Worm (Caenorhabditis elegans) whole organism, L4 larva: Measurements from ENCODE around the gene srh-83.

ENCODE experiments used
- F10B5.3 ChIP-seq: sonication (generic microtip); optimal IDR thresholded peaks from 2 replicates; lab custom pipeline; 2016; ENCODE audit warnings: mild to moderate bottlenecking, missing genetic modification characterization, missing compliant biosample characterization
- F49E8.2 ChIP-seq: sonication (generic microtip); optimal IDR thresholded peaks from 2 replicates; lab custom pipeline; 2016; ENCODE audit warnings: missing compliant biosample characterization, mild to moderate bottlenecking, missing genetic modification characterization, borderline replicate concordance
- Y5F2A.4 ChIP-seq: fragments of 200-800 bp; sonication (Bioruptor generic); optimal IDR thresholded peaks from 2 replicates; lab custom pipeline; 2018; ENCODE audit warnings: mild to moderate bottlenecking, missing genetic modification characterization, missing compliant biosample characterization
- Y75B8A.6 ChIP-seq: fragments of 200-800 bp; sonication (Bioruptor generic); IDR thresholded peaks from 2 replicates; pipeline ENCODE4 v1.3.6; 2022; ENCODE audit warnings: missing genetic modification reagents, missing genetic modification characterization, missing compliant biosample characterization
- ZK337.2 ChIP-seq: fragments of 200-800 bp; sonication (Bioruptor generic); IDR thresholded peaks from 2 replicates; pipeline ENCODE4 v1.3.6; 2022; ENCODE audit warnings: missing genetic modification reagents, missing genetic modification characterization, missing compliant biosample characterization
- ZK546.5 ChIP-seq, 2 experiments: sonication (generic microtip); optimal IDR thresholded peaks; 2 replicates each; lab custom pipeline; 2017; ENCODE audit warnings: missing biosample characterization in 2 of 2, missing genetic modification characterization in 2 of 2
- aha-1 ChIP-seq: fragments of 150-350 bp; peaks from one replicate; lab custom pipeline; 2014; ENCODE audit warnings: missing biosample characterization, missing genetic modification characterization
- ama-1 ChIP-seq: fragments of 150-350 bp; optimal IDR thresholded peaks from 2 replicates; lab custom pipeline; 2014; ENCODE audit warnings: inconsistent platforms, mixed read lengths
- arid-1 ChIP-seq: fragments of 200-800 bp; sonication (Bioruptor generic); conservative IDR thresholded peaks from 2 replicates; pipeline ENCODE4 v1.3.6; 2022; ENCODE audit warnings: missing genetic modification reagents, missing genetic modification characterization, missing compliant biosample characterization
- ceh-32 ChIP-seq: sonication (generic microtip); optimal IDR thresholded peaks from 2 replicates; lab custom pipeline; 2016; ENCODE audit warnings: mild to moderate bottlenecking, missing genetic modification characterization, missing compliant biosample characterization; ENCODE audit not compliant: poor library complexity
- ceh-44 ChIP-seq: fragments of 200-800 bp; sonication (Bioruptor generic); IDR thresholded peaks from 2 replicates; pipeline ENCODE4 v1.3.6; 2022; ENCODE audit warnings: missing genetic modification reagents, missing genetic modification characterization, missing compliant biosample characterization
- ceh-62 ChIP-seq: sonication (generic microtip); optimal IDR thresholded peaks from 2 replicates; lab custom pipeline; 2017; ENCODE audit warnings: missing biosample characterization, missing genetic modification characterization
- ces-1 ChIP-seq: fragments of 150-350 bp; sonication (generic microtip); optimal IDR thresholded peaks from 4 replicates; lab custom pipeline; 2014; ENCODE audit warnings: missing biosample characterization, missing genetic modification reagents, missing genetic modification characterization
- daf-12 ChIP-seq: fragments of 150-350 bp; optimal IDR thresholded peaks from 2 replicates; lab custom pipeline; 2014; ENCODE audit warnings: missing biosample characterization, missing genetic modification reagents, missing genetic modification characterization
- daf-16 ChIP-seq, 3 experiments: sonication (generic microtip); optimal IDR thresholded peaks; 2 replicates each; lab custom pipeline; 2016 to 2017; ENCODE audit warnings: missing genetic modification characterization in 3 of 3, missing genetic modification reagents in 3 of 3, mild to moderate bottlenecking in 2 of 3, missing compliant biosample characterization in 2 of 3, missing biosample characterization in 1 of 3, moderate library complexity in 1 of 3
- dmd-6 ChIP-seq: fragments of 200-800 bp; sonication (Bioruptor generic); IDR thresholded peaks from 2 replicates; pipeline ENCODE4 v1.3.6; 2022; ENCODE audit warnings: missing genetic modification reagents, missing genetic modification characterization, missing compliant biosample characterization
- egl-27 ChIP-seq: sonication (generic microtip); optimal IDR thresholded peaks from 3 replicates; lab custom pipeline; 2017; ENCODE audit warnings: missing biosample characterization, missing genetic modification reagents, missing genetic modification characterization
- fkh-10 ChIP-seq: fragments of 150-350 bp; optimal IDR thresholded peaks from 2 replicates; lab custom pipeline; 2014; ENCODE audit warnings: missing biosample characterization, missing genetic modification reagents, missing genetic modification characterization
- hlh-11 ChIP-seq: fragments of 200-800 bp; sonication (Bioruptor generic); optimal IDR thresholded peaks from 2 replicates; lab custom pipeline; 2018; ENCODE audit warnings: mild to moderate bottlenecking, missing genetic modification characterization, missing compliant biosample characterization
- hlh-30 ChIP-seq: sonication (generic microtip); optimal IDR thresholded peaks from 2 replicates; lab custom pipeline; 2017; ENCODE audit warnings: antibody characterized with exemption, mild to moderate bottlenecking, missing genetic modification characterization, missing compliant biosample characterization; ENCODE audit not compliant: insufficient read depth
- hmg-1.1 ChIP-seq: fragments of 200-800 bp; sonication (Bioruptor generic); IDR thresholded peaks from 2 replicates; pipeline ENCODE4 v1.3.6; 2022; ENCODE audit warnings: missing genetic modification reagents, missing genetic modification characterization, missing compliant biosample characterization
- lin-1 ChIP-seq: fragments of 200-800 bp; sonication (Bioruptor generic); IDR thresholded peaks from 2 replicates; pipeline ENCODE4 v1.3.6; 2022; ENCODE audit warnings: missing genetic modification reagents, missing genetic modification characterization, missing compliant biosample characterization
- lin-38 ChIP-seq: fragments of 200-800 bp; sonication (Bioruptor generic); IDR thresholded peaks from 2 replicates; pipeline ENCODE4 v1.3.6; 2022; ENCODE audit warnings: missing genetic modification reagents, missing genetic modification characterization, missing compliant biosample characterization
- mep-1 ChIP-seq: fragments of 150-350 bp; sonication (generic microtip); optimal IDR thresholded peaks from 3 replicates; lab custom pipeline; 2014; ENCODE audit warnings: missing biosample characterization, missing genetic modification characterization
- mes-2 ChIP-seq: sonication (generic microtip); optimal IDR thresholded peaks from 2 replicates; lab custom pipeline; 2016; ENCODE audit warnings: missing genotype, mild to moderate bottlenecking, missing genetic modification characterization, missing compliant biosample characterization; ENCODE audit not compliant: poor library complexity, severe bottlenecking
- nhr-102 ChIP-seq: sonication (generic microtip); optimal IDR thresholded peaks from 2 replicates; lab custom pipeline; 2016; ENCODE audit warnings: mild to moderate bottlenecking, missing genetic modification characterization, moderate library complexity, missing compliant biosample characterization
- nhr-11 ChIP-seq: fragments of 150-350 bp; optimal IDR thresholded peaks from 2 replicates; lab custom pipeline; 2014; ENCODE audit warnings: missing biosample characterization, missing genetic modification characterization
- nhr-237 ChIP-seq: sonication (generic microtip); optimal IDR thresholded peaks from 2 replicates; lab custom pipeline; 2017; ENCODE audit warnings: missing biosample characterization, missing genetic modification characterization
- nhr-41 ChIP-seq: fragments of 200-800 bp; sonication (Bioruptor generic); IDR thresholded peaks from 2 replicates; pipeline ENCODE4 v1.3.6; 2022; ENCODE audit warnings: missing genetic modification reagents, missing genetic modification characterization, missing compliant biosample characterization
- nhr-6 ChIP-seq: fragments of 150-350 bp; optimal IDR thresholded peaks from 2 replicates; lab custom pipeline; 2014; ENCODE audit warnings: missing biosample characterization, missing genetic modification characterization
- snpc-1.2 ChIP-seq: fragments of 200-800 bp; sonication (Bioruptor generic); IDR thresholded peaks from 2 replicates; pipeline ENCODE4 v1.3.6; 2022; ENCODE audit warnings: missing genetic modification reagents, missing genetic modification characterization, missing compliant biosample characterization
- unc-62 ChIP-seq, 3 experiments: fragments of 150-350 bp in 1 of 3; sonication (generic microtip); optimal IDR thresholded peaks in 2 of 3; peaks in 1 of 3; 1 replicate in 1 of 3; 2 replicates in 2 of 3; lab custom pipeline; 2014 to 2017; ENCODE audit warnings: missing biosample characterization in 3 of 3, missing genetic modification characterization in 3 of 3, missing genetic modification reagents in 3 of 3, missing genotype in 1 of 3
- zag-1 ChIP-seq: fragments of 150-350 bp; optimal IDR thresholded peaks from 2 replicates; lab custom pipeline; 2014; ENCODE audit warnings: missing biosample characterization, missing genetic modification characterization

The srh-83 gene

ce11 chrV:7198403-7198802, 34.1 kb downstream of the srh-83 start (continued):
- TF ChIP-seq daf-16 (GFP tag; optimal IDR thresholded peaks at IDR 0.05; lab: Kevin White, UChicago) (peak in 1 of 2 experiments; percentile 38), daf-16 (tag; optimal IDR thresholded peaks at IDR 0.05; lab: Kevin White, UChicago) (peak; percentile 46), nhr-11 (tag; lab: Kevin White, UChicago) (no peak), fkh-10 (GFP tag; lab: Kevin White, UChicago) (no peak), mep-1 (peak; percentile 61), ZK337.2 (GFP tag; lab: Robert Waterston, UW) (no peak), lin-38 (GFP tag; lab: Robert Waterston, UW) (peak; percentile 51; the same call in 1 of the 2 replicates), ZK546.5 (tag; optimal IDR thresholded peaks at IDR 0.05; lab: Kevin White, UChicago) (no peak), hlh-11 (tag; lab: Kevin White, UChicago) (peak; percentile 71), ceh-44 (GFP tag; lab: Robert Waterston, UW) (no peak), Y75B8A.6 (GFP tag; lab: Robert Waterston, UW) (no peak), hlh-30 (peak; percentile 27), mes-2 (peak; percentile 34), aha-1 (tag; lab: Kevin White, UChicago) (peak; percentile 66), lin-1 (0 out of 2 replicates have a peak, but pooled peaks have one; percentile 28), ceh-62 (tag; lab: Kevin White, UChicago) (no peak), F10B5.3 (tag; lab: Kevin White, UChicago) (peak; percentile 38), nhr-6 (tag; lab: Kevin White, UChicago) (no peak), Y5F2A.4 (GFP tag; lab: Kevin White, UChicago) (no peak), nhr-41 (GFP tag; lab: Robert Waterston, UW) (0 out of 2 replicates have a peak, but pooled peaks have one; percentile 45)

- TF ChIP-seq ces-1, result no peak
- TF ChIP-seq dmd-6 (GFP tag; lab: Robert Waterston, UW), result no peak
- no peak for TF ChIP-seq hlh-11 (tag; lab: Kevin White, UChicago)
- peak; percentile 53; the same call in 1 of the 2 replicates for TF ChIP-seq snpc-1.2 (GFP tag; lab: Robert Waterston, UW)
- TF ChIP-seq ama-1 (lab: Kevin White, UChicago), result no peak
- no peak for TF ChIP-seq egl-27 (tag; lab: Kevin White, UChicago)
- peak; percentile 36 for TF ChIP-seq F49E8.2
- TF ChIP-seq nhr-237 (tag; lab: Kevin White, UChicago), result no peak
- TF ChIP-seq zag-1 (tag; lab: Kevin White, UChicago), result no peak
These were observed 34.8 kb downstream of the srh-83 start for ce11 chrV:7199077-7199476.

- TF ChIP-seq daf-16 (GFP tag; optimal IDR thresholded peaks at IDR 0.05; lab: Kevin White, UChicago) (no peak), daf-16 (tag; optimal IDR thresholded peaks at IDR 0.05; lab: Kevin White, UChicago) (peak; percentile 9), arid-1 (GFP tag; lab: Robert Waterston, UW) (no peak), daf-12 (no peak), nhr-102 (tag; lab: Kevin White, UChicago) (no peak), nhr-6 (tag; lab: Kevin White, UChicago) (no peak)
- TF ChIP-seq, all 104 proteins: peak for 1
These were observed 35.6 kb downstream of the srh-83 start, which contains the start of gene F09G2.1 for ce11 chrV:7199932-7200331. Gene F09G2.1 (plus strand): TSS chrV:7200232.

- TF ChIP-seq unc-62 (GFP tag; optimal IDR thresholded peaks at IDR 0.05 in 1 of 2; lab: Kevin White, UChicago), result peak in 1 of 2 experiments; percentile 94
- no peak for TF ChIP-seq unc-62 (tag; optimal IDR thresholded peaks at IDR 0.05; lab: Kevin White, UChicago)
- no peak for TF ChIP-seq ceh-32 (tag; lab: Kevin White, UChicago)
These were observed 37.0 kb downstream of the srh-83 start for ce11 chrV:7201353-7201752.

- TF ChIP-seq hmg-1.1 (GFP tag; lab: Robert Waterston, UW) (no peak), unc-62 (GFP tag; optimal IDR thresholded peaks at IDR 0.05 in 1 of 2; lab: Kevin White, UChicago) (peak in 1 of 2 experiments; percentile 63), unc-62 (tag; optimal IDR thresholded peaks at IDR 0.05; lab: Kevin White, UChicago) (no peak)
- TF ChIP-seq, all 104 proteins: peak for 1
These were observed 44.7 kb downstream of the srh-83 start for ce11 chrV:7209001-7209400.
